Worm (Caenorhabditis elegans) whole organism, late embryonic: ENCODE results near the gene C30E1.4.
"Not testable (repeated sequence)": the region's sequence is repeated elsewhere in the genome, so short reads cannot be mapped to it uniquely, and the experiment has no call there.

ENCODE experiments used
- C38D4.7 ChIP-seq: fragments of 200-800 bp; sonication (Bioruptor generic); optimal IDR thresholded peaks from 2 replicates; lab custom pipeline; 2018; ENCODE audit warnings: mild to moderate bottlenecking, missing genetic modification characterization, moderate library complexity, missing compliant biosample characterization
- K02D7.2 ChIP-seq: sonication (generic microtip); optimal IDR thresholded peaks from 2 replicates; lab custom pipeline; 2017; ENCODE audit warnings: mild to moderate bottlenecking, missing genetic modification characterization, missing compliant biosample characterization
- T23F11.4 ChIP-seq: fragments of 200-800 bp; sonication (Bioruptor generic); optimal IDR thresholded peaks from 2 replicates; lab custom pipeline; 2018; ENCODE audit warnings: mild to moderate bottlenecking, missing genetic modification characterization, missing compliant biosample characterization
- Y22D7AL.16 ChIP-seq: sonication (generic microtip); optimal IDR thresholded peaks from 2 replicates; lab custom pipeline; 2016; ENCODE audit warnings: missing genetic modification characterization, missing compliant biosample characterization
- ahr-1 ChIP-seq: sonication (generic microtip); optimal IDR thresholded peaks from 2 replicates; lab custom pipeline; 2016; ENCODE audit warnings: missing genetic modification characterization, missing compliant biosample characterization
- ama-1 ChIP-seq: fragments of 150-350 bp; optimal IDR thresholded peaks from 2 replicates; lab custom pipeline; 2014
- ceh-19 ChIP-seq: fragments of 200-800 bp; sonication (Bioruptor generic); optimal IDR thresholded peaks from 2 replicates; lab custom pipeline; 2018; ENCODE audit warnings: mild to moderate bottlenecking, missing genetic modification characterization, missing compliant biosample characterization
- ceh-2 ChIP-seq: sonication (generic microtip); optimal IDR thresholded peaks from 2 replicates; lab custom pipeline; 2016; ENCODE audit warnings: missing genotype, missing genetic modification characterization, missing compliant biosample characterization
- ceh-22 ChIP-seq: sonication (generic microtip); optimal IDR thresholded peaks from 2 replicates; lab custom pipeline; 2017; ENCODE audit warnings: missing biosample characterization, missing genetic modification characterization
- ceh-31 ChIP-seq: sonication (generic microtip); optimal IDR thresholded peaks from 2 replicates; lab custom pipeline; 2016; ENCODE audit warnings: missing genetic modification characterization, missing compliant biosample characterization
- ceh-34 ChIP-seq: sonication (generic microtip); optimal IDR thresholded peaks from 2 replicates; lab custom pipeline; 2016; ENCODE audit warnings: mild to moderate bottlenecking, missing genetic modification characterization, missing compliant biosample characterization
- ceh-48 ChIP-seq: sonication (generic microtip); optimal IDR thresholded peaks from 2 replicates; lab custom pipeline; 2016; ENCODE audit warnings: missing genetic modification characterization, inconsistent platforms, missing compliant biosample characterization
- dmd-4 ChIP-seq: sonication (generic microtip); optimal IDR thresholded peaks from 2 replicates; lab custom pipeline; 2016; ENCODE audit warnings: borderline replicate concordance, missing genetic modification characterization, missing compliant biosample characterization
- dve-1 ChIP-seq: sonication (generic microtip); optimal IDR thresholded peaks from 2 replicates; lab custom pipeline; 2017; ENCODE audit warnings: antibody characterized with exemption, mild to moderate bottlenecking, missing genetic modification characterization, missing compliant biosample characterization
- elt-2 ChIP-seq: sonication (generic microtip); optimal IDR thresholded peaks from 2 replicates; lab custom pipeline; 2016; ENCODE audit warnings: missing genetic modification reagents, missing genetic modification characterization, missing compliant biosample characterization
- fkh-10 ChIP-seq: fragments of 150-350 bp; optimal IDR thresholded peaks from 2 replicates; lab custom pipeline; 2014; ENCODE audit warnings: missing biosample characterization, missing genetic modification reagents, missing genetic modification characterization
- fkh-6 ChIP-seq: sonication (generic microtip); optimal IDR thresholded peaks from 2 replicates; lab custom pipeline; 2016; ENCODE audit warnings: missing genetic modification characterization, missing compliant biosample characterization
- hlh-30 ChIP-seq: sonication (generic microtip); optimal IDR thresholded peaks from 2 replicates; lab custom pipeline; 2017; ENCODE audit warnings: antibody characterized with exemption, missing genetic modification characterization, missing compliant biosample characterization; ENCODE audit not compliant: insufficient read depth
- hlh-8 ChIP-seq: sonication (generic microtip); optimal IDR thresholded peaks from 2 replicates; lab custom pipeline; 2016; ENCODE audit warnings: missing genotype, missing genetic modification characterization, missing compliant biosample characterization
- lim-6 ChIP-seq: sonication (generic microtip); optimal IDR thresholded peaks from 2 replicates; lab custom pipeline; 2016; ENCODE audit warnings: missing genetic modification characterization, missing compliant biosample characterization
- lin-11 ChIP-seq: fragments of 200-800 bp; sonication (Bioruptor generic); optimal IDR thresholded peaks from 2 replicates; lab custom pipeline; 2018; ENCODE audit warnings: mild to moderate bottlenecking, missing genetic modification characterization, missing compliant biosample characterization
- madf-2 ChIP-seq: sonication (generic microtip); optimal IDR thresholded peaks from 2 replicates; lab custom pipeline; 2017; ENCODE audit warnings: missing genetic modification characterization, missing compliant biosample characterization
- nhr-232 ChIP-seq: sonication (generic microtip); optimal IDR thresholded peaks from 2 replicates; lab custom pipeline; 2016; ENCODE audit warnings: missing genetic modification characterization, missing compliant biosample characterization
- npax-4 ChIP-seq: sonication (generic microtip); optimal IDR thresholded peaks from 2 replicates; lab custom pipeline; 2016; ENCODE audit warnings: missing genetic modification characterization, missing compliant biosample characterization
- pat-9 ChIP-seq: fragments of 200-800 bp; sonication (Bioruptor generic); optimal IDR thresholded peaks from 2 replicates; lab custom pipeline; 2018; ENCODE audit warnings: mild to moderate bottlenecking, missing genetic modification characterization, moderate library complexity, missing compliant biosample characterization
- pax-1 ChIP-seq: fragments of 150-350 bp; optimal IDR thresholded peaks from 2 replicates; lab custom pipeline; 2014; ENCODE audit warnings: missing biosample characterization, missing genetic modification characterization
- pha-2 ChIP-seq: sonication (generic microtip); optimal IDR thresholded peaks from 2 replicates; lab custom pipeline; 2017; ENCODE audit warnings: mild to moderate bottlenecking, missing genetic modification characterization, missing compliant biosample characterization
- pqm-1 ChIP-seq: sonication (generic microtip); optimal IDR thresholded peaks from 2 replicates; lab custom pipeline; 2016; ENCODE audit warnings: missing genetic modification characterization, missing compliant biosample characterization
- pros-1 ChIP-seq: fragments of 150-350 bp; optimal IDR thresholded peaks from 2 replicates; lab custom pipeline; 2014; ENCODE audit warnings: missing biosample characterization, missing genetic modification reagents, missing genetic modification characterization
- ref-2 ChIP-seq: sonication (generic microtip); optimal IDR thresholded peaks from 2 replicates; lab custom pipeline; 2016; ENCODE audit warnings: missing genetic modification characterization, missing compliant biosample characterization
- sdc-2 ChIP-seq: sonication (generic microtip); optimal IDR thresholded peaks from 2 replicates; lab custom pipeline; 2016; ENCODE audit warnings: missing genotype, missing genetic modification characterization, missing compliant biosample characterization
- tbx-2 ChIP-seq: sonication (generic microtip); optimal IDR thresholded peaks from 2 replicates; lab custom pipeline; 2016; ENCODE audit warnings: missing genetic modification characterization, missing compliant biosample characterization
- unc-3 ChIP-seq, 2 experiments: fragments of 200-800 bp in 1 of 2; sonication (Bioruptor generic) in 1 of 2; sonication (generic microtip) in 1 of 2; conservative IDR thresholded peaks in 1 of 2; optimal IDR thresholded peaks in 1 of 2; 2 replicates each; pipeline versions ENCODE4 v1.3.6 to Lab custom; 2016 to 2022; ENCODE audit warnings: missing compliant biosample characterization in 2 of 2, missing genetic modification characterization in 2 of 2, missing genetic modification reagents in 1 of 2
- unc-42 ChIP-seq: sonication (generic microtip); optimal IDR thresholded peaks from 2 replicates; lab custom pipeline; 2016; ENCODE audit warnings: missing genotype, missing genetic modification characterization, missing compliant biosample characterization
- unc-55 ChIP-seq: sonication (generic microtip); optimal IDR thresholded peaks from 2 replicates; lab custom pipeline; 2017; ENCODE audit warnings: missing biosample characterization, missing genetic modification reagents, missing genetic modification characterization
- ztf-16 ChIP-seq: sonication (generic microtip); optimal IDR thresholded peaks from 2 replicates; lab custom pipeline; 2017; ENCODE audit warnings: missing genetic modification characterization, missing compliant biosample characterization

Gene C30E1.4

ce11 chrX:16894577-16894976 is 29.2 kb upstream of the C30E1.4 start, which contains the start of gene F39F10.2:
F39F10.2 (plus strand) TSS chrX:16894877.
- TF ChIP-seq K02D7.2 (tag; lab: Kevin White, UChicago): no peak
- TF ChIP-seq ceh-34 (tag; lab: Kevin White, UChicago): no peak
- no peak for TF ChIP-seq pha-2 (tag; lab: Kevin White, UChicago)
- TF ChIP-seq lim-6 (tag; lab: Kevin White, UChicago): no peak

DNA sequence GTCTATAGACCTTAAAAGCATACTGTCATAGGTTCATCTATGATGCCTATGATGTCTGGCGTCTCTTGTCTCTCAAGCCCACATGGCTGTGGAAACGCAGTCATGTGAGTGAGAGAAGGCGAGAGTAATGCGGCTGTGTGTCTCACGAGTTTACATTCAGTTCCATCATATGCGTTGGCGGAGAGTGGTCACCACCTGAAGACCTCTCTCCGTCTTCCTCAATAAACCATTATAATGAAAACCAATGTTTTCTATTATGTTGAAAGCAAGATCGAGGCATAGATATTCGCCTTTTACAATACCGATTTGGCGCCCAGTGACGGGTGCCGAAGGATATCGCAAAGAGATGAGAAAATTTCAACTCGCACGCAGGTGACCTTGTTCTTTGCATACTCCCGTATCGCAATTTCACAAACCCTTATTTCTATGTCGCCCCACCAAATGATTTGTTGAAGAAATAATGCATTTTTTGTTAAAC is 21.8 kb upstream of the C30E1.4 start:
- peak; percentile 91 for TF ChIP-seq hlh-30 (tag; lab: Kevin White, UChicago)
- TF ChIP-seq unc-55 (GFP tag; lab: Kevin White, UChicago): peak; percentile 34
- peak; percentile 18 for TF ChIP-seq tbx-2 (tag; lab: Kevin White, UChicago)
- peak; percentile 22 for TF ChIP-seq ceh-31 (tag; lab: Kevin White, UChicago)

- no peak for TF ChIP-seq pax-1 (tag; lab: Kevin White, UChicago)
- TF ChIP-seq unc-55 (GFP tag; lab: Kevin White, UChicago): no peak
- no peak for TF ChIP-seq fkh-10 (GFP tag; lab: Kevin White, UChicago)
- TF ChIP-seq ahr-1 (tag; lab: Kevin White, UChicago): no peak
- no peak for TF ChIP-seq elt-2
- no peak for TF ChIP-seq ztf-16 (tag; lab: Kevin White, UChicago)
- no peak for TF ChIP-seq ceh-22 (tag; lab: Kevin White, UChicago)
- TF ChIP-seq lin-11 (tag; lab: Kevin White, UChicago): no peak
These were observed 21.1 kb upstream of the C30E1.4 start for ce11 chrX:16902657-16903056.

DNA sequence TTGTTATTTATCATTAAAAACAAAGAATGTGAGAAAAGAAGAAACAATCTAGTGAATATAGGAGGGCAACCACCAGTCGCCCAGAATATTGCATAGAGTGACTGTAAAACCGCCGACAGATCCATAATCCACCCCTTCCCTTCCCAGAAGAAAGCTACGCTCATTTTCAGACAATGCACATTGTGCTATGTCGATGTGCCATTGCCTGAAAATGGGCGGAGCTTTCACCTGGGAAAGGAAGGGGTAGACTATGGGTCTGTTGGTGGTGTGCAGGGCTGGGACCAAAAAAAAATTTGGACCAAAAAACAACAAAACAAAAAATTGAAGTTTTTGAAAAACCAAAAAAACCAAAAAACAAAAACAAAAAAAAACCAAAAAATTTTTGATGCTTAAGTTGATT is 20.1 kb upstream of the C30E1.4 start, which contains the start of gene F39F10.4:
F39F10.4 (minus strand) TSS at position 101 of the 400 bp plus-strand sequence.
- TF ChIP-seq pha-2 (tag; lab: Kevin White, UChicago): no peak
- no peak for TF ChIP-seq pax-1 (tag; lab: Kevin White, UChicago)
- TF ChIP-seq hlh-8 (tag; lab: Kevin White, UChicago): no peak
- no peak for TF ChIP-seq ceh-34 (tag; lab: Kevin White, UChicago)
- TF ChIP-seq ceh-48 (tag; lab: Kevin White, UChicago): no peak
- TF ChIP-seq ceh-19 (GFP tag; lab: Kevin White, UChicago): no peak
- no peak for TF ChIP-seq ref-2 (tag; lab: Kevin White, UChicago)
- TF ChIP-seq C38D4.7 (GFP tag; lab: Kevin White, UChicago): no peak
- TF ChIP-seq T23F11.4 (GFP tag; lab: Kevin White, UChicago): no peak
- TF ChIP-seq, all 69 proteins: peak for 0

- TF ChIP-seq sdc-2 (tag; lab: Kevin White, UChicago); madf-2; nhr-232 (tag; lab: Kevin White, UChicago): not testable (repeated sequence)
These were observed 10.1 kb upstream of the C30E1.4 start, which contains the start of gene F39F10.5 for ce11 chrX:16913669-16914068. F39F10.5 (minus strand) TSS chrX:16913769.

DNA sequence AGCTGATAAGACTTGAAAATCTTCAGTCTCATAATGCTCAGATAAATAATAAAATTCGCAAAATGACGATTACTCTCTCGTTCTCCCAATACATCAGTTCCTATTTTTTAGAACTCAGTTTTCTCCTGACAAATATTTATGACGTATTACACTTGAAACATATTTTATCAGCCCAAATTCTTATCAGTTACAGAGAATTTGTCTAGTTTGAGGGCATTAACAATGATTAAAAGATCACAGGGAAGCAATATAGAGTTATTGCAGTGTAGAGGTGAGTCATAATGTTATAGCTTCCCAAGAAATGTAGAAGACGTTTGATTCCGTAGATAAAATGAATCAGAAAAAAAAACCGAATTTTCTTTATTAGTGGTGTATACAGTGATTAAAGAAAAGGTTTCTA is 4.3 kb upstream of the C30E1.4 start:
- TF ChIP-seq hlh-30 (tag; lab: Kevin White, UChicago): no peak
- no peak for TF ChIP-seq unc-3 (GFP tag; conservative IDR thresholded peaks at IDR 0.05; lab: Robert Waterston, UW)
- no peak for TF ChIP-seq unc-3 (tag; optimal IDR thresholded peaks at IDR 0.05; lab: Kevin White, UChicago)
- no peak for TF ChIP-seq T23F11.4 (GFP tag; lab: Kevin White, UChicago)
- TF ChIP-seq fkh-6: no peak
- TF ChIP-seq npax-4: no peak
- TF ChIP-seq elt-2: peak; percentile 74
- TF ChIP-seq, all 69 proteins: peak for 1

ce11 chrX:16921533-16921932 is 2.2 kb upstream of the C30E1.4 start, which contains the start of gene fbxb-114:
fbxb-114 (plus strand) TSS chrX:16921833.
- TF ChIP-seq unc-3 (GFP tag; conservative IDR thresholded peaks at IDR 0.05; lab: Robert Waterston, UW): no peak
- no peak for TF ChIP-seq unc-3 (tag; optimal IDR thresholded peaks at IDR 0.05; lab: Kevin White, UChicago)
- TF ChIP-seq pros-1 (tag; lab: Kevin White, UChicago): no peak
- no peak for TF ChIP-seq unc-42 (tag; lab: Kevin White, UChicago)
- no peak for TF ChIP-seq elt-2
- TF ChIP-seq pat-9 (tag; lab: Kevin White, UChicago): no peak
- no peak for TF ChIP-seq pax-1 (tag; lab: Kevin White, UChicago)
- TF ChIP-seq Y22D7AL.16: no peak
- TF ChIP-seq ama-1: no peak
- TF ChIP-seq dve-1 (tag; lab: Kevin White, UChicago): no peak
- TF ChIP-seq tbx-2 (tag; lab: Kevin White, UChicago): no peak
- no peak for TF ChIP-seq ceh-2
- no peak for TF ChIP-seq pqm-1 (tag; lab: Kevin White, UChicago)
- no peak for TF ChIP-seq lin-11 (tag; lab: Kevin White, UChicago)
- no peak for TF ChIP-seq dmd-4 (tag; lab: Kevin White, UChicago)
- TF ChIP-seq npax-4: no peak
- TF ChIP-seq, all 69 proteins: peak for 0
